Fruit fly (Drosophila melanogaster): Measurements from ENCODE around the gene Frl.
A peak's percentile ranks its signal among the peaks of the same experiment; 100 is the strongest.

The Frl gene

dm6 chr3L:14004963-14005458, 48.0 kb upstream of the Frl start (continued):
- peak; percentile 78 for TF ChIP-seq CG8290 (GFP tag; optimal IDR thresholded peaks at IDR 0.05)
- peak; percentile 39 to 98 for TF ChIP-seq CG8290 (tag; optimal IDR thresholded peaks at IDR 0.05)
- TF ChIP-seq cwo (GFP tag; optimal IDR thresholded peaks at IDR 0.05): peak; percentile 91
- peak; percentile 91 for TF ChIP-seq her (GFP tag; optimal IDR thresholded peaks at IDR 0.05)
- peak; percentile 78 for TF ChIP-seq ham (GFP tag; IDR thresholded peaks at IDR 0.05)
- TF ChIP-seq ap (GFP tag; IDR thresholded peaks at IDR 0.05): peak; percentile 95
- peak; percentile 81 for TF ChIP-seq Ets97D (GFP tag; optimal IDR thresholded peaks at IDR 0.05)
- TF ChIP-seq ato (GFP tag; IDR thresholded peaks at IDR 0.05; ENCODE audit: partially characterized antibody): no peak
- peak; percentile 73 for TF ChIP-seq exex (tag; optimal IDR thresholded peaks at IDR 0.05)
- TF ChIP-seq zfh1 (GFP tag; IDR thresholded peaks at IDR 0.05): peak; percentile 94
- peak; percentile 96 for TF ChIP-seq unpg (GFP tag; optimal IDR thresholded peaks at IDR 0.05)
- TF ChIP-seq Mes4 (GFP tag; optimal IDR thresholded peaks at IDR 0.05): peak; percentile 95
- no peak for TF ChIP-seq eve (GFP tag; optimal IDR thresholded peaks at IDR 0.05)
- TF ChIP-seq fu2 (GFP tag; optimal IDR thresholded peaks at IDR 0.05): peak; percentile 93
- TF ChIP-seq br (optimal IDR thresholded peaks at IDR 0.05): no peak
- TF ChIP-seq CG17568 (GFP tag; optimal IDR thresholded peaks at IDR 0.05): no peak
- TF ChIP-seq CG2889 (GFP tag; IDR thresholded peaks at IDR 0.05): peak; percentile 95
- peak; percentile 58 for TF ChIP-seq Neu2 (GFP tag; optimal IDR thresholded peaks at IDR 0.05; ENCODE audit: borderline replicate concordance)
- peak; percentile 89 for TF ChIP-seq emc (GFP tag; optimal IDR thresholded peaks at IDR 0.05)
- TF ChIP-seq CG3726 (GFP tag; IDR thresholded peaks at IDR 0.05): peak; percentile 82; the same call in 2 of the 3 replicates
- TF ChIP-seq CG8478 (optimal IDR thresholded peaks at IDR 0.05): no peak
- TF ChIP-seq CG4282 (GFP tag; optimal IDR thresholded peaks at IDR 0.05): peak; percentile 94
- peak; percentile 96 for TF ChIP-seq CG1647 (GFP tag; optimal IDR thresholded peaks at IDR 0.05)
- TF ChIP-seq slp2 (GFP tag; optimal IDR thresholded peaks at IDR 0.05): peak; percentile 96
- TF ChIP-seq zf30C (GFP tag; optimal IDR thresholded peaks at IDR 0.05): no peak
- peak; percentile 91 for TF ChIP-seq ftz-f1 (GFP tag; optimal IDR thresholded peaks at IDR 0.05)
- peak; percentile 86 for TF ChIP-seq run (tag; optimal IDR thresholded peaks at IDR 0.05)
- TF ChIP-seq bcd (GFP tag; optimal IDR thresholded peaks at IDR 0.05): peak; percentile 95
- TF ChIP-seq CG8765 (GFP tag; IDR thresholded peaks at IDR 0.05): peak; percentile 80
- TF ChIP-seq CG4707 (GFP tag; optimal IDR thresholded peaks at IDR 0.05): peak; percentile 84
- peak; percentile 94 for TF ChIP-seq Fer1 (GFP tag; optimal IDR thresholded peaks at IDR 0.05)
- peak; percentile 94 for TF ChIP-seq CG8924 (tag; optimal IDR thresholded peaks at IDR 0.05)
- peak; percentile 95 to 96 for TF ChIP-seq Pdp1 (GFP tag; optimal IDR thresholded peaks at IDR 0.05)
- TF ChIP-seq amos (GFP tag; IDR thresholded peaks at IDR 0.05; ENCODE audit: partially characterized antibody): peak; percentile 23; the same call in 1 of the 2 replicates
- peak; percentile 94 for TF ChIP-seq Rfx (GFP tag; IDR thresholded peaks at IDR 0.05)
- TF ChIP-seq shn (GFP tag; optimal IDR thresholded peaks at IDR 0.05): peak; percentile 94
- peak; percentile 86 for TF ChIP-seq peb (GFP tag; IDR thresholded peaks at IDR 0.05)
- TF ChIP-seq ash1 (GFP tag; optimal IDR thresholded peaks at IDR 0.05): peak; percentile 34
- no peak for TF ChIP-seq CG7745 (tag; optimal IDR thresholded peaks at IDR 0.05)
- TF ChIP-seq nerfin-1 (tag; optimal IDR thresholded peaks at IDR 0.05): peak; percentile 94
- TF ChIP-seq CG8281 (tag; optimal IDR thresholded peaks at IDR 0.05): peak; percentile 85
- TF ChIP-seq Hr78 (GFP tag; optimal IDR thresholded peaks at IDR 0.05): peak in 1 of 2 experiments; percentile 82
- TF ChIP-seq insv (GFP tag; optimal IDR thresholded peaks at IDR 0.05): peak; percentile 6 to 59
- peak in 1 of 2 experiments; percentile 91 for TF ChIP-seq Eip74EF (GFP tag; optimal IDR thresholded peaks at IDR 0.05)
- TF ChIP-seq Lpt (GFP tag; optimal IDR thresholded peaks at IDR 0.05): no peak
- peak; percentile 87 for TF ChIP-seq Awh (GFP tag; IDR thresholded peaks at IDR 0.05)
- peak; percentile 33 for TF ChIP-seq bigmax (GFP tag; optimal IDR thresholded peaks at IDR 0.05)
- TF ChIP-seq bab2 (GFP tag; optimal IDR thresholded peaks at IDR 0.05): peak; percentile 97
- TF ChIP-seq gsb (GFP tag; IDR thresholded peaks at IDR 0.05): peak; percentile 83
- TF ChIP-seq CG34224 (GFP tag; IDR thresholded peaks at IDR 0.05; ENCODE audit: partially characterized antibody): no peak
- TF ChIP-seq sima (GFP tag; optimal IDR thresholded peaks at IDR 0.05): peak; percentile 69
